Fruit fly (Drosophila melanogaster): ENCODE data around the gene TyrRS.

DNA sequence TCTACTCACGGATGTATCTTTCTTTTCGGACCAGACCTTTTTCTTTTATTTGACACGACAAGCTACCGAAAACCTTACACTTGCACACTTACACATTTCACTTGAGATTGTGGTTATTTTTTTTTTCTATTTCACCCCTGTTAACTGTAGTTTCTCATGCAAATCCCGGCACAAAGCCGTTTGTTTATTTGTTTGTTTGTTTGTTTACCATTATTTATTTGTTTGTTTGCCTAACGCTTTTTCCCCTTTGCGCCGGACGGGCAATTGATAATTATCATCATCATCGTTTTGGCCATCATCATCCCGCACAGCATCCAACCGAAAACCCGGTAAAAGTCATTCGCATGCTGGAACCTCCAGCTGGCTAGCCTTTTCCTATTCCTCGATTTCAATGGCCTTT, 12.0 kb upstream of the TyrRS start:
- TF ChIP-seq CTCF (optimal IDR thresholded peaks at IDR 0.05) (no peak), CG8478 (optimal IDR thresholded peaks at IDR 0.05) (no peak)
